Fruit fly (Drosophila melanogaster) whole organism, prepupa: ENCODE measurements around the gene CG9609.
A peak's percentile ranks its signal among the peaks of the same experiment; 100 is the strongest.

Source experiments
- CG10631 ChIP-seq: fragments of 200-800 bp; sonication (Bioruptor generic); optimal IDR thresholded peaks from 2 replicates; lab custom pipeline; 2016; ENCODE audit warnings: missing biosample characterization, missing genetic modification characterization
- CG10669 ChIP-seq: fragments of 200-800 bp; sonication (Bioruptor generic); optimal IDR thresholded peaks from 3 replicates; lab custom pipeline; 2018; ENCODE audit warnings: missing biosample characterization, mild to moderate bottlenecking, missing genetic modification characterization, moderate library complexity
- CG11762 ChIP-seq: fragments of 200-800 bp; sonication (Bioruptor generic); optimal IDR thresholded peaks from 3 replicates; lab custom pipeline; 2016; ENCODE audit warnings: missing biosample characterization, missing genetic modification characterization; ENCODE audit not compliant: insufficient read depth
- CG15336 ChIP-seq: fragments of 200-800 bp; sonication (Bioruptor generic); IDR thresholded peaks from 2 replicates; pipeline ENCODE4 v1.3.6; 2022; ENCODE audit warnings: missing biosample characterization, missing genetic modification characterization
- CG1621 ChIP-seq: fragments of 200-800 bp; sonication (Bioruptor generic); optimal IDR thresholded peaks from 3 replicates; lab custom pipeline; 2018; ENCODE audit warnings: missing biosample characterization, mild to moderate bottlenecking, missing genetic modification characterization
- CG16779 ChIP-seq: fragments of 200-800 bp; sonication (Bioruptor generic); optimal IDR thresholded peaks from 3 replicates; lab custom pipeline; 2017; ENCODE audit warnings: missing biosample characterization, mild to moderate bottlenecking, missing genetic modification characterization
- CG31627 ChIP-seq: fragments of 200-800 bp; sonication (Bioruptor generic); optimal IDR thresholded peaks from 3 replicates; lab custom pipeline; 2016; ENCODE audit warnings: missing biosample characterization, missing genetic modification characterization
- CG32006 ChIP-seq: fragments of 200-800 bp; sonication (Bioruptor generic); optimal IDR thresholded peaks from 3 replicates; lab custom pipeline; 2017; ENCODE audit warnings: missing biosample characterization, mild to moderate bottlenecking, missing genetic modification characterization
- CG3919 ChIP-seq: fragments of 200-800 bp; sonication (Bioruptor generic); optimal IDR thresholded peaks from 3 replicates; lab custom pipeline; 2016; ENCODE audit warnings: missing biosample characterization, missing genetic modification characterization
- CG6163 ChIP-seq: fragments of 200-800 bp; sonication (Bioruptor generic); IDR thresholded peaks from 3 replicates; pipeline ENCODE4 v1.3.6; 2022; ENCODE audit warnings: missing biosample characterization, missing genetic modification characterization
- CG6276 ChIP-seq: fragments of 200-800 bp; sonication (Bioruptor generic); optimal IDR thresholded peaks from 2 replicates; lab custom pipeline; 2017; ENCODE audit warnings: missing biosample characterization, mild to moderate bottlenecking, missing genetic modification characterization
- CG6792 ChIP-seq: fragments of 200-800 bp; sonication (Bioruptor generic); optimal IDR thresholded peaks from 3 replicates; lab custom pipeline; 2016; ENCODE audit warnings: missing biosample characterization, missing genetic modification characterization
- CG6808 ChIP-seq: fragments of 200-800 bp; sonication (Bioruptor generic); optimal IDR thresholded peaks from 3 replicates; lab custom pipeline; 2017; ENCODE audit warnings: missing biosample characterization, missing genetic modification characterization, mild to moderate bottlenecking, moderate library complexity, missing genetic modification reagents
- CG6854 ChIP-seq: fragments of 200-800 bp; sonication (Bioruptor generic); optimal IDR thresholded peaks from 2 replicates; lab custom pipeline; 2017; ENCODE audit warnings: missing biosample characterization, mild to moderate bottlenecking, missing genetic modification characterization
- CG7368 ChIP-seq: fragments of 200-800 bp; sonication (Bioruptor generic); optimal IDR thresholded peaks from 3 replicates; lab custom pipeline; 2016; ENCODE audit warnings: missing biosample characterization, missing genetic modification characterization
- CG8119 ChIP-seq: fragments of 200-800 bp; sonication (Bioruptor generic); IDR thresholded peaks from 3 replicates; pipeline ENCODE4 v1.3.6; 2022; ENCODE audit warnings: missing biosample characterization, missing genetic modification characterization
- CG8319 ChIP-seq: fragments of 200-800 bp; sonication (Bioruptor generic); optimal IDR thresholded peaks from 3 replicates; lab custom pipeline; 2016; ENCODE audit warnings: missing biosample characterization, missing genetic modification characterization
- CG8632 ChIP-seq: fragments of 200-800 bp; sonication (Bioruptor generic); optimal IDR thresholded peaks from 3 replicates; lab custom pipeline; 2016; ENCODE audit warnings: missing biosample characterization, missing genetic modification characterization
- CG9139 ChIP-seq: fragments of 200-800 bp; sonication (Bioruptor generic); optimal IDR thresholded peaks from 3 replicates; lab custom pipeline; 2017; ENCODE audit warnings: missing biosample characterization, mild to moderate bottlenecking, missing genetic modification characterization
- Eip75B ChIP-seq: fragments of 200-800 bp; sonication (Bioruptor generic); optimal IDR thresholded peaks from 3 replicates; lab custom pipeline; 2016; ENCODE audit warnings: missing biosample characterization, missing genetic modification characterization
- Eip78C ChIP-seq: fragments of 200-800 bp; sonication (Bioruptor generic); peaks from one replicate; lab custom pipeline; 2016; ENCODE audit warnings: missing biosample characterization, missing genetic modification characterization
- Eip93F ChIP-seq: fragments of 200-800 bp; sonication (Bioruptor generic); optimal IDR thresholded peaks from 2 replicates; lab custom pipeline; 2016; ENCODE audit warnings: missing biosample characterization, mild to moderate bottlenecking, missing genetic modification characterization
- Ets21C ChIP-seq: fragments of 200-800 bp; sonication (Bioruptor generic); optimal IDR thresholded peaks from 3 replicates; lab custom pipeline; 2016; ENCODE audit warnings: missing biosample characterization, missing genetic modification characterization
- Ets96B ChIP-seq: fragments of 200-800 bp; optimal IDR thresholded peaks from 2 replicates; lab custom pipeline; 2019; ENCODE audit warnings: missing biosample characterization, mild to moderate bottlenecking, missing genetic modification characterization, moderate library complexity
- Gug ChIP-seq: fragments of 200-800 bp; sonication (Bioruptor generic); IDR thresholded peaks from 2 replicates; pipeline ENCODE4 v1.3.6; 2022; ENCODE audit warnings: missing biosample characterization, missing genetic modification characterization
- Hr38 ChIP-seq: sonication (Bioruptor generic); optimal IDR thresholded peaks from 2 replicates; lab custom pipeline; 2016; ENCODE audit warnings: missing biosample characterization, missing genetic modification characterization
- Hr39 ChIP-seq: fragments of 200-800 bp; sonication (Bioruptor generic); optimal IDR thresholded peaks from 2 replicates; lab custom pipeline; 2016; ENCODE audit warnings: missing biosample characterization, missing genetic modification characterization
- Hr4 ChIP-seq: fragments of 200-800 bp; sonication (Bioruptor generic); optimal IDR thresholded peaks from 3 replicates; lab custom pipeline; 2016; ENCODE audit warnings: missing biosample characterization, missing genetic modification characterization
- Lpt ChIP-seq: fragments of 200-800 bp; sonication (Bioruptor generic); optimal IDR thresholded peaks from 3 replicates; lab custom pipeline; 2016; ENCODE audit warnings: missing biosample characterization, missing genetic modification characterization
- Met ChIP-seq: fragments of 200-800 bp; sonication (Bioruptor generic); optimal IDR thresholded peaks from 3 replicates; lab custom pipeline; 2016; ENCODE audit warnings: missing biosample characterization, missing genetic modification characterization
- OdsH ChIP-seq: fragments of 200-800 bp; sonication (Bioruptor generic); optimal IDR thresholded peaks from 3 replicates; lab custom pipeline; 2016; ENCODE audit warnings: missing biosample characterization, missing genetic modification characterization
- Smox ChIP-seq: fragments of 200-800 bp; sonication (Bioruptor generic); optimal IDR thresholded peaks from 3 replicates; lab custom pipeline; 2016; ENCODE audit warnings: missing biosample characterization, missing genetic modification characterization
- Sox102F ChIP-seq: fragments of 200-800 bp; sonication (Bioruptor generic); optimal IDR thresholded peaks from 2 replicates; lab custom pipeline; 2016; ENCODE audit warnings: missing biosample characterization, mild to moderate bottlenecking, missing genetic modification characterization
- Sox14 ChIP-seq: fragments of 200-800 bp; sonication (Bioruptor generic); optimal IDR thresholded peaks from 3 replicates; lab custom pipeline; 2016; ENCODE audit warnings: missing biosample characterization, missing genetic modification characterization
- Sox15 ChIP-seq: fragments of 200-800 bp; sonication (Bioruptor generic); optimal IDR thresholded peaks from 3 replicates; lab custom pipeline; 2016; ENCODE audit warnings: missing biosample characterization, missing genetic modification characterization
- achi ChIP-seq: fragments of 200-800 bp; sonication (Bioruptor generic); optimal IDR thresholded peaks from 3 replicates; lab custom pipeline; 2016; ENCODE audit warnings: missing biosample characterization, missing genetic modification characterization
- acj6 ChIP-seq: fragments of 200-800 bp; sonication (Bioruptor generic); optimal IDR thresholded peaks from 3 replicates; lab custom pipeline; 2016; ENCODE audit warnings: missing biosample characterization, missing genetic modification characterization
- cyc ChIP-seq: fragments of 200-800 bp; sonication (Bioruptor generic); optimal IDR thresholded peaks from 3 replicates; lab custom pipeline; 2016; ENCODE audit warnings: missing biosample characterization, missing genetic modification characterization
- dac ChIP-seq: fragments of 200-800 bp; sonication (Bioruptor generic); optimal IDR thresholded peaks from 2 replicates; lab custom pipeline; 2017; ENCODE audit warnings: missing biosample characterization, mild to moderate bottlenecking, missing genetic modification characterization
- dsx ChIP-seq: fragments of 200-800 bp; optimal IDR thresholded peaks from 3 replicates; lab custom pipeline; 2019; ENCODE audit warnings: missing biosample characterization, mild to moderate bottlenecking, missing genetic modification characterization, moderate library complexity; ENCODE audit not compliant: poor library complexity, severe bottlenecking
- eg ChIP-seq: fragments of 200-800 bp; sonication (Bioruptor generic); IDR thresholded peaks from 3 replicates; pipeline ENCODE4 v1.3.6; 2022; ENCODE audit warnings: missing biosample characterization, missing genetic modification characterization
- esn ChIP-seq: fragments of 200-800 bp; sonication (Bioruptor generic); optimal IDR thresholded peaks from 2 replicates; lab custom pipeline; 2016; ENCODE audit warnings: missing biosample characterization, mild to moderate bottlenecking, missing genetic modification characterization, moderate library complexity
- fd85E ChIP-seq: fragments of 200-800 bp; sonication (Bioruptor generic); optimal IDR thresholded peaks from 3 replicates; lab custom pipeline; 2016; ENCODE audit warnings: missing biosample characterization, missing genetic modification characterization
- fkh ChIP-seq: fragments of 200-800 bp; sonication (Bioruptor generic); optimal IDR thresholded peaks from 3 replicates; lab custom pipeline; 2017; ENCODE audit warnings: missing biosample characterization, mild to moderate bottlenecking, missing genetic modification characterization, moderate library complexity
- lz ChIP-seq: fragments of 200-800 bp; sonication (Bioruptor generic); optimal IDR thresholded peaks from 3 replicates; lab custom pipeline; 2016; ENCODE audit warnings: missing biosample characterization, missing genetic modification characterization
- net ChIP-seq: fragments of 200-800 bp; sonication (Bioruptor generic); optimal IDR thresholded peaks from 3 replicates; lab custom pipeline; 2016; ENCODE audit warnings: missing biosample characterization, missing genetic modification characterization
- pdm3 ChIP-seq: fragments of 200-800 bp; sonication (Bioruptor generic); optimal IDR thresholded peaks from 3 replicates; lab custom pipeline; 2016; ENCODE audit warnings: missing biosample characterization, missing genetic modification characterization
- salr ChIP-seq, 2 experiments: fragments of 200-800 bp; sonication (Bioruptor generic); optimal IDR thresholded peaks; 3 replicates each; lab custom pipeline; 2016 to 2018; ENCODE audit warnings: missing biosample characterization in 2 of 2, missing genetic modification characterization in 2 of 2, mild to moderate bottlenecking in 1 of 2
- spab ChIP-seq: fragments of 200-800 bp; sonication (Bioruptor generic); optimal IDR thresholded peaks from 2 replicates; lab custom pipeline; 2017; ENCODE audit warnings: missing biosample characterization, mild to moderate bottlenecking, missing genetic modification characterization, missing genetic modification reagents
- ss ChIP-seq, 2 experiments: fragments of 200-800 bp; sonication (Bioruptor generic); optimal IDR thresholded peaks; 2 replicates in 1 of 2; 3 replicates in 1 of 2; lab custom pipeline; 2017 to 2018; ENCODE audit warnings: mild to moderate bottlenecking in 2 of 2, missing biosample characterization in 2 of 2, missing genetic modification characterization in 2 of 2, moderate library complexity in 1 of 2
- svp ChIP-seq: fragments of 200-800 bp; sonication (Bioruptor generic); peaks from one replicate; lab custom pipeline; 2016; ENCODE audit warnings: missing biosample characterization, missing genetic modification characterization
- topi ChIP-seq: fragments of 200-800 bp; sonication (Bioruptor generic); optimal IDR thresholded peaks from 3 replicates; lab custom pipeline; 2016; ENCODE audit warnings: missing biosample characterization, missing genetic modification characterization
- vri ChIP-seq: fragments of 200-800 bp; sonication (Bioruptor generic); optimal IDR thresholded peaks from 3 replicates; lab custom pipeline; 2016; ENCODE audit warnings: missing biosample characterization, mild to moderate bottlenecking, missing genetic modification characterization

Gene CG9609

dm6 chrX:16765809-16766208 is 21.0 kb downstream of the CG9609 start:
- TF ChIP-seq dac (GFP tag; lab: Kevin White, UChicago) (no peak), spab (GFP tag; lab: Kevin White, UChicago) (no peak), CG6792 (GFP tag; lab: Kevin White, UChicago) (peak; percentile 13), svp (no peak), CG9139 (GFP tag; lab: Kevin White, UChicago) (no peak), Hr39 (no peak), ss (GFP tag; optimal IDR thresholded peaks at IDR 0.05; lab: Kevin White, UChicago) (peak in 1 of 2 experiments; percentile 24), Hr4 (peak; percentile 63), vri (GFP tag; lab: Kevin White, UChicago) (no peak), Gug (GFP tag; lab: Robert Waterston, UW) (no peak), OdsH (GFP tag; lab: Kevin White, UChicago) (peak; percentile 54), Met (GFP tag; lab: Kevin White, UChicago) (peak; percentile 10), CG3919 (peak; percentile 7), Lpt (peak; percentile 56), Ets21C (GFP tag; lab: Kevin White, UChicago) (no peak), acj6 (GFP tag; lab: Kevin White, UChicago) (peak; percentile 40), CG6276 (GFP tag; lab: Kevin White, UChicago) (no peak), CG10669 (no peak), Sox15 (no peak), CG11762 (no peak), Smox (peak; percentile 7), Sox14 (GFP tag; lab: Kevin White, UChicago) (peak; percentile 30), net (GFP tag; lab: Kevin White, UChicago) (no peak), CG6163 (no peak), achi (GFP tag; lab: Kevin White, UChicago) (peak; percentile 47), CG8319 (no peak), CG10631 (GFP tag; lab: Kevin White, UChicago) (peak; percentile 42), CG1621 (tag; lab: Kevin White, UChicago) (no peak), esn (GFP tag; lab: Kevin White, UChicago) (no peak), CG16779 (tag; lab: Kevin White, UChicago) (no peak), CG8119 (GFP tag; lab: Robert Waterston, UW) (peak; percentile 46; the same call in 2 of the 3 replicates), lz (GFP tag; lab: Kevin White, UChicago) (no peak), fd85E (GFP tag; lab: Kevin White, UChicago) (no peak), CG6854 (GFP tag; lab: Kevin White, UChicago) (no peak), Eip75B (GFP tag; lab: Kevin White, UChicago) (peak; percentile 37), Eip93F (GFP tag; lab: Kevin White, UChicago) (no peak), CG31627 (no peak), topi (peak; percentile 1), eg (GFP tag; lab: Robert Waterston, UW) (0 out of 3 replicates have a peak, but pooled peaks have one; percentile 38), CG6808 (GFP tag; lab: Kevin White, UChicago) (peak; percentile 17), salr (GFP tag; optimal IDR thresholded peaks at IDR 0.05; lab: Kevin White, UChicago) (no peak), CG15336 (GFP tag; lab: Robert Waterston, UW) (peak; percentile 65; the same call in 1 of the 2 replicates), CG7368 (no peak), pdm3 (GFP tag; lab: Kevin White, UChicago) (peak; percentile 50), CG32006 (GFP tag; lab: Kevin White, UChicago) (peak; percentile 55), Eip78C (GFP tag; lab: Kevin White, UChicago) (peak; percentile 84), Hr38 (GFP tag; lab: Kevin White, UChicago) (no peak), Sox102F (GFP tag; lab: Kevin White, UChicago) (no peak), dsx (GFP tag; lab: Kevin White, UChicago) (peak; percentile 4), Ets96B (tag; lab: Kevin White, UChicago) (peak; percentile 15), cyc (GFP tag; lab: Kevin White, UChicago) (no peak), fkh (GFP tag; lab: Kevin White, UChicago) (no peak), CG8632 (peak; percentile 30)
